Worm (Caenorhabditis elegans): ENCODE measurements around the gene nmr-1.

Gene nmr-1

ce11 chrII:5465729-5466408 lies 19.5 kb upstream of the nmr-1 start, which contains the start of gene clr-1:
TSS of gene clr-1 (plus strand) at chrII:5466358.
- TF ChIP-seq madf-3 (GFP tag; IDR thresholded peaks at IDR 0.05) (no peak), egrh-3 (GFP tag; IDR thresholded peaks at IDR 0.05) (no peak), cebp-2 (GFP tag; IDR thresholded peaks at IDR 0.05) (no peak), lin-40 (tag; optimal IDR thresholded peaks at IDR 0.05) (no peak), F33H1.4 (GFP tag; IDR thresholded peaks at IDR 0.05) (peak; percentile 89), ceh-58 (GFP tag; IDR thresholded peaks at IDR 0.05) (no peak), ztf-26 (tag; optimal IDR thresholded peaks at IDR 0.05) (no peak), rec-8 (tag; optimal IDR thresholded peaks at IDR 0.05) (no peak), D2030.7 (GFP tag; IDR thresholded peaks at IDR 0.05) (peak; percentile 28; the same call in 1 of the 2 replicates), bed-1 (GFP tag; IDR thresholded peaks at IDR 0.05) (no peak), ets-4 (GFP tag; optimal IDR thresholded peaks at IDR 0.05) (no peak), Y79H2A.3 (GFP tag; conservative IDR thresholded peaks at IDR 0.05) (no peak), B0261.1 (tag; optimal IDR thresholded peaks at IDR 0.05) (no peak), pbrm-1 (GFP tag; IDR thresholded peaks at IDR 0.05) (no peak), ceh-100 (GFP tag; IDR thresholded peaks at IDR 0.05) (no peak), ztf-3 (GFP tag; optimal IDR thresholded peaks at IDR 0.05) (no peak), rcor-1 (GFP tag; IDR thresholded peaks at IDR 0.05) (no peak), ceh-27 (GFP tag; optimal IDR thresholded peaks at IDR 0.05) (no peak), mxl-1 (tag; optimal IDR thresholded peaks at IDR 0.05) (no peak), repo-1 (tag; optimal IDR thresholded peaks at IDR 0.05) (no peak), ztf-25 (GFP tag; IDR thresholded peaks at IDR 0.05) (no peak), nhr-179 (tag; optimal IDR thresholded peaks at IDR 0.05) (no peak), nfya-2 (GFP tag; IDR thresholded peaks at IDR 0.05) (no peak), unc-130 (GFP tag; optimal IDR thresholded peaks at IDR 0.05) (no peak), bed-2 (GFP tag; IDR thresholded peaks at IDR 0.05) (no peak), madf-8 (GFP tag; conservative IDR thresholded peaks at IDR 0.05) (peak; percentile 92), F22D6.2 (tag; optimal IDR thresholded peaks at IDR 0.05) (no peak), ztf-22 (GFP tag; optimal IDR thresholded peaks at IDR 0.05) (no peak), ceh-91 (GFP tag; IDR thresholded peaks at IDR 0.05) (peak; percentile 79), ceh-79 (tag; optimal IDR thresholded peaks at IDR 0.05) (no peak), efl-1 (GFP tag; optimal IDR thresholded peaks at IDR 0.05) (peak; percentile 6), tbp1 (GFP tag; optimal IDR thresholded peaks at IDR 0.05) (no peak), lin-35 (GFP tag; optimal IDR thresholded peaks at IDR 0.05) (no peak), F52B5.7 (tag; optimal IDR thresholded peaks at IDR 0.05) (no peak), let-526 (GFP tag; IDR thresholded peaks at IDR 0.05) (no peak), hmg-1.2 (GFP tag; IDR thresholded peaks at IDR 0.05) (peak; percentile 49; the same call in 1 of the 2 replicates), xnd-1 (tag; optimal IDR thresholded peaks at IDR 0.05) (peak; percentile 89), F37B4.10 (GFP tag; IDR thresholded peaks at IDR 0.05) (no peak), ceh-40 (GFP tag; IDR thresholded peaks at IDR 0.05) (no peak), sea-2 (GFP tag; IDR thresholded peaks at IDR 0.05) (no peak), lsy-27 (tag; optimal IDR thresholded peaks at IDR 0.05; ENCODE audit: borderline replicate concordance, insufficient read depth) (no peak), madf-6 (GFP tag; IDR thresholded peaks at IDR 0.05) (peak; percentile 94), zfh-2 (GFP tag; conservative IDR thresholded peaks at IDR 0.05) (no peak), hrde-1 (tag; optimal IDR thresholded peaks at IDR 0.05; ENCODE audit: borderline replicate concordance) (no peak), K12H6.12 (tag; optimal IDR thresholded peaks at IDR 0.05) (no peak), sdz-38 (tag; optimal IDR thresholded peaks at IDR 0.05) (no peak), Y67H2A.10 (GFP tag; conservative IDR thresholded peaks at IDR 0.05) (no peak), Y53F4B.3 (GFP tag; IDR thresholded peaks at IDR 0.05) (no peak), B0035.1 (tag; optimal IDR thresholded peaks at IDR 0.05) (no peak)

Data from whole organism, young adult.